Worm (Caenorhabditis elegans): ENCODE data around the gene Y5F2A.4.

Y5F2A.4 gene

ce11 chrIV:11037118-11037719 is 41.2 kb downstream of the Y5F2A.4 start:
- TF ChIP-seq hlh-30 (tag; optimal IDR thresholded peaks at IDR 0.05; ENCODE audit: insufficient read depth), result no peak
- TF ChIP-seq dve-1 (tag; optimal IDR thresholded peaks at IDR 0.05), result no peak
- no peak for TF ChIP-seq ref-2 (tag; optimal IDR thresholded peaks at IDR 0.05)
- no peak for TF ChIP-seq fkh-10 (GFP tag; optimal IDR thresholded peaks at IDR 0.05)
- TF ChIP-seq elt-2 (tag; optimal IDR thresholded peaks at IDR 0.05), result peak; percentile 44
- TF ChIP-seq Y22D7AL.16 (tag; optimal IDR thresholded peaks at IDR 0.05), result no peak
- TF ChIP-seq hlh-13 (GFP tag; optimal IDR thresholded peaks at IDR 0.05), result no peak
- TF ChIP-seq unc-42 (tag; optimal IDR thresholded peaks at IDR 0.05), result peak; percentile 32
- TF ChIP-seq sox-2 (GFP tag; IDR thresholded peaks at IDR 0.05), result no peak

- no peak for TF ChIP-seq K09A11.1 (tag; optimal IDR thresholded peaks at IDR 0.05; ENCODE audit: insufficient read depth)
- no peak for TF ChIP-seq lim-6 (tag; optimal IDR thresholded peaks at IDR 0.05)
- no peak for TF ChIP-seq Y22D7AL.16 (tag; optimal IDR thresholded peaks at IDR 0.05)
- no peak for TF ChIP-seq eyg-1 (tag; optimal IDR thresholded peaks at IDR 0.05)
- TF ChIP-seq ceh-31 (tag; optimal IDR thresholded peaks at IDR 0.05), result no peak
- TF ChIP-seq pat-9 (tag; optimal IDR thresholded peaks at IDR 0.05), result no peak
- TF ChIP-seq ets-4 (tag; optimal IDR thresholded peaks at IDR 0.05), result no peak
- no peak for TF ChIP-seq pag-3 (tag; optimal IDR thresholded peaks at IDR 0.05; ENCODE audit: borderline replicate concordance)
- TF ChIP-seq nfya-1 (tag; optimal IDR thresholded peaks at IDR 0.05), result peak; percentile 35
- peak; percentile 60 for TF ChIP-seq pax-1 (tag; optimal IDR thresholded peaks at IDR 0.05)
- TF ChIP-seq zip-5 (tag; optimal IDR thresholded peaks at IDR 0.05), result no peak
- no peak for TF ChIP-seq nhr-232 (tag; optimal IDR thresholded peaks at IDR 0.05)
- no peak for TF ChIP-seq mec-3 (tag; optimal IDR thresholded peaks at IDR 0.05; ENCODE audit: borderline replicate concordance)
- TF ChIP-seq ahr-1 (tag; optimal IDR thresholded peaks at IDR 0.05), result no peak
- TF ChIP-seq elt-4 (tag; optimal IDR thresholded peaks at IDR 0.05), result no peak
- TF ChIP-seq hlh-13 (GFP tag; optimal IDR thresholded peaks at IDR 0.05), result no peak
- no peak for TF ChIP-seq ttx-3 (tag; optimal IDR thresholded peaks at IDR 0.05)
- TF ChIP-seq elt-2 (tag; optimal IDR thresholded peaks at IDR 0.05), result peak; percentile 19
- no peak for TF ChIP-seq ceh-14 (tag; optimal IDR thresholded peaks at IDR 0.05)
- TF ChIP-seq C08G9.2 (tag; optimal IDR thresholded peaks at IDR 0.05), result no peak
- TF ChIP-seq K02D7.2 (tag; optimal IDR thresholded peaks at IDR 0.05), result no peak
- no peak for TF ChIP-seq ceh-48 (tag; optimal IDR thresholded peaks at IDR 0.05)
- TF ChIP-seq rnt-1 (tag; optimal IDR thresholded peaks at IDR 0.05), result no peak
- no peak for TF ChIP-seq T23F11.4 (GFP tag; optimal IDR thresholded peaks at IDR 0.05)
- no peak for TF ChIP-seq nhr-11 (tag; optimal IDR thresholded peaks at IDR 0.05)
Measured at ce11 chrIV:11036222-11036621, 42.2 kb downstream of the Y5F2A.4 start, which contains the start of gene fkb-1. fkb-1 (plus strand) TSS chrIV:11036582.

ce11 chrIV:11032288-11032687 is 46.1 kb downstream of the Y5F2A.4 start, which contains the start of gene hrg-6:
hrg-6 (plus strand) TSS chrIV:11032588.
- TF ChIP-seq eyg-1 (tag; optimal IDR thresholded peaks at IDR 0.05), result no peak
- no peak for TF ChIP-seq F13H6.1 (tag; optimal IDR thresholded peaks at IDR 0.05)
- TF ChIP-seq pha-4 (tag; optimal IDR thresholded peaks at IDR 0.05), result no peak
- TF ChIP-seq nhr-232 (tag; optimal IDR thresholded peaks at IDR 0.05), result no peak
- no peak for TF ChIP-seq npax-4 (tag; optimal IDR thresholded peaks at IDR 0.05)
- TF ChIP-seq pqm-1 (tag; optimal IDR thresholded peaks at IDR 0.05), result no peak
- no peak for TF ChIP-seq pax-1 (tag; optimal IDR thresholded peaks at IDR 0.05)
- no peak for TF ChIP-seq unc-42 (tag; optimal IDR thresholded peaks at IDR 0.05)
- no peak for TF ChIP-seq ceh-31 (tag; optimal IDR thresholded peaks at IDR 0.05)
- TF ChIP-seq hlh-15 (tag; optimal IDR thresholded peaks at IDR 0.05), result no peak
- TF ChIP-seq pha-2 (tag; optimal IDR thresholded peaks at IDR 0.05), result no peak
- TF ChIP-seq hlh-13 (GFP tag; optimal IDR thresholded peaks at IDR 0.05), result no peak
- TF ChIP-seq ceh-18 (tag; optimal IDR thresholded peaks at IDR 0.05), result no peak
- no peak for TF ChIP-seq ceh-22 (tag; optimal IDR thresholded peaks at IDR 0.05)
- no peak for TF ChIP-seq gmeb-2 (tag; optimal IDR thresholded peaks at IDR 0.05)
- no peak for TF ChIP-seq zip-5 (tag; optimal IDR thresholded peaks at IDR 0.05)
- no peak for TF ChIP-seq ceh-48 (tag; optimal IDR thresholded peaks at IDR 0.05)
- no peak for TF ChIP-seq nfya-1 (tag; optimal IDR thresholded peaks at IDR 0.05)
- TF ChIP-seq pag-3 (tag; optimal IDR thresholded peaks at IDR 0.05; ENCODE audit: borderline replicate concordance), result no peak

All from whole organism, late embryonic.